Worm (Caenorhabditis elegans) whole organism, L2 larva: ENCODE measurements around the gene srx-128.

Experiments used
- ama-1 ChIP-seq: fragments of 150-350 bp; optimal IDR thresholded peaks from 2 replicates; lab custom pipeline; 2018; ENCODE audit warnings: inconsistent platforms
- mbf-1 ChIP-seq: sonication (generic microtip); optimal IDR thresholded peaks from 2 replicates; lab custom pipeline; 2017; ENCODE audit warnings: missing biosample characterization, missing genetic modification characterization
- unc-39 ChIP-seq: fragments of 150-350 bp; optimal IDR thresholded peaks from 2 replicates; lab custom pipeline; 2014; ENCODE audit warnings: missing biosample characterization, missing genetic modification characterization

DNA sequence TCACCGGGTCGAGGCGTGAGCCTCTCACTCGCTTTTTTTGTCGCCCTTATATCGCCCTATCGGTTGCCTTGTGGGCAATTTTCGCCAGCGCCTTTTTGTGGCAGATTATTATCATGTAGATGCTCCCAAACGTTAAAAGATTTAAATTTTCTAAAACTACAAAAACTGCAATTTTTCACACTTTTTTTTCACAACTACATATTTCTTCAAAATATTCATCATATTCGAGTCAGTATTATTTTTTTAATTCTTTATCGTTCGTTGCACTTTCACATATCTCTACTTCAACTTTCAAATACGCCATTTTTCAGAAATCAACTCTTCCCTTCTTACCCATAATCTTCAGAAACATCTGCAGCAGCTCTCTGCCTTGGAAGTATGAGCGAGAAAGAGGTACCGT lies 24.3 kb upstream of the srx-128 start, which contains the start of gene ceh-24:
- TF ChIP-seq unc-39: no peak
- no peak for TF ChIP-seq ama-1 (lab: Kevin White, UChicago)
- TF ChIP-seq mbf-1 (tag; lab: Kevin White, UChicago): no peak
